Fruit fly (Drosophila melanogaster): ENCODE data around the gene S6k.

S6k gene

DNA sequence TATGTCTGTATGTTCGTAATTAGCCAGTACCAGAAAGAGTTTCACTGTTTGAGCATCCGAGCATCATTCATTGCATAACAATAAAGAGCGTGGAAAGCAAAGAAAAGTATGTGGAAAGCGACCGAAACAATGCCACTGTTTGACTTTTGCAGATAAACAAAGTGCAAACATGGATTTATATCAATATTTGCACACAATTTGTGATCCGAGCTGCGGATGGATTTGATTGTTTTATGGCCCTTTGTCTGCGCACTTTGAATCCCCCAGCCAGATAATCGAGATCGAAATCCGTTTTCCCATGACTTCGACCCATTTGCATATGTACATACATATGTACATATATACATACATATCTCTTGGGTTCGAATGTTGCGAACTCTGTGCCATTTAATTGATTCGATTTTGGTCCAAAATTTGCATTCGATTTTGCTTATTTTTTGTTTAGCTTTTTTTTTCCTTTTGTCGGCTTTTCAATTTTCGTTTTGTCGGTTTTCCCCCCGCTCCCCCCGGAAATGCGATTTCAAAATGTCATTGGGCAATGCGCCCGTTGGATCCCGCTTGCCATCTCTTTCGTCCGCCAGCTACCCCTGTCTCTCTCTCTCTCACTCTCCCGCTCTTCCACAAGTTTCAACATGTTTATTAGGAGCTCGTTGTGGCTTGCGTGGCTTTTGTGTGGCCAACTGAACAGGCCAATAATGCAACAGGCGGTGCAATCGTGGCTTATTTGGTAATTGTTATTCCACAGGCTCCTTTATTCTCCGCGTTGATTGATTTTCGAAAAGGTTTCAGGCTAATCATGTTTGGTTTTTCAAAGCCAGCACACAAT is 25.3 kb downstream of the S6k start (continued):
- no peak for TF ChIP-seq CG4328 (GFP tag; optimal IDR thresholded peaks at IDR 0.05)
- TF ChIP-seq slp2 (GFP tag; optimal IDR thresholded peaks at IDR 0.05) = no peak
- no peak for TF ChIP-seq mam (GFP tag; optimal IDR thresholded peaks at IDR 0.05)
- peak; percentile 57 for TF ChIP-seq Xrp1 (GFP tag; IDR thresholded peaks at IDR 0.05)
- TF ChIP-seq Camta (GFP tag; optimal IDR thresholded peaks at IDR 0.05) = no peak
- no peak for TF ChIP-seq CG31388 (GFP tag; optimal IDR thresholded peaks at IDR 0.05)
- 0 out of 3 replicates have a peak, but pooled peaks have one; percentile 36 for TF ChIP-seq ken (GFP tag; IDR thresholded peaks at IDR 0.05)
- TF ChIP-seq fd96Cb (tag; optimal IDR thresholded peaks at IDR 0.05) = no peak
- TF ChIP-seq CG17359 (tag; optimal IDR thresholded peaks at IDR 0.05) = peak; percentile 17
- TF ChIP-seq CG3407 (GFP tag; optimal IDR thresholded peaks at IDR 0.05) = no peak
- TF ChIP-seq Nf-YC (tag; optimal IDR thresholded peaks at IDR 0.05) = peak; percentile 41
- TF ChIP-seq zen (tag; optimal IDR thresholded peaks at IDR 0.05) = no peak
- TF ChIP-seq onecut (GFP tag; IDR thresholded peaks at IDR 0.05) = no peak
- TF ChIP-seq wek (GFP tag; optimal IDR thresholded peaks at IDR 0.05) = no peak
- TF ChIP-seq gsb (GFP tag; IDR thresholded peaks at IDR 0.05) = no peak
- no peak for TF ChIP-seq trem (tag; optimal IDR thresholded peaks at IDR 0.05)
- TF ChIP-seq Vsx1 (GFP tag; optimal IDR thresholded peaks at IDR 0.05) = peak; percentile 1
- TF ChIP-seq Dip3 (GFP tag; optimal IDR thresholded peaks at IDR 0.05) = no peak
- TF ChIP-seq Adf1 (GFP tag; IDR thresholded peaks at IDR 0.05) = no peak
- TF ChIP-seq mld (GFP tag; IDR thresholded peaks at IDR 0.05; ENCODE audit: partially characterized antibody) = no peak
- no peak for TF ChIP-seq cad (GFP tag; optimal IDR thresholded peaks at IDR 0.05)
- TF ChIP-seq TFAM (GFP tag; optimal IDR thresholded peaks at IDR 0.05) = no peak
- no peak for TF ChIP-seq oc (tag; optimal IDR thresholded peaks at IDR 0.05)
- TF ChIP-seq CG32772 (GFP tag; IDR thresholded peaks at IDR 0.05) = no peak
- peak; percentile 30 for TF ChIP-seq CG1603 (tag; optimal IDR thresholded peaks at IDR 0.05)
- TF ChIP-seq CG2712 (tag; optimal IDR thresholded peaks at IDR 0.05) = no peak
- TF ChIP-seq wor (GFP tag; IDR thresholded peaks at IDR 0.05) = no peak
- no peak for TF ChIP-seq CG17361 (GFP tag; IDR thresholded peaks at IDR 0.05)
- TF ChIP-seq CG12236 (GFP tag; optimal IDR thresholded peaks at IDR 0.05) = no peak
- TF ChIP-seq ro (GFP tag; IDR thresholded peaks at IDR 0.05) = no peak
- no peak for TF ChIP-seq kni (GFP tag; optimal IDR thresholded peaks at IDR 0.05)
- peak; percentile 22 for TF ChIP-seq CG15696 (tag; optimal IDR thresholded peaks at IDR 0.05)
- no peak for TF ChIP-seq tna (GFP tag; IDR thresholded peaks at IDR 0.05; ENCODE audit: partially characterized antibody)
- TF ChIP-seq Blimp-1 (GFP tag; optimal IDR thresholded peaks at IDR 0.05) = no peak
- no peak for TF ChIP-seq NC2α (GFP tag; optimal IDR thresholded peaks at IDR 0.05)
- no peak for TF ChIP-seq CG15011 (GFP tag; optimal IDR thresholded peaks at IDR 0.05)
- no peak for TF ChIP-seq CG8478 (optimal IDR thresholded peaks at IDR 0.05)
- no peak for TF ChIP-seq ap (GFP tag; IDR thresholded peaks at IDR 0.05)
- peak; percentile 0 for TF ChIP-seq Med (GFP tag)
- peak; percentile 2 for TF ChIP-seq fd64A (GFP tag; optimal IDR thresholded peaks at IDR 0.05)
- TF ChIP-seq tap (tag; optimal IDR thresholded peaks at IDR 0.05) = no peak
- TF ChIP-seq Aef1 (GFP tag; IDR thresholded peaks at IDR 0.05) = no peak
- no peak for TF ChIP-seq CG4617 (GFP tag; optimal IDR thresholded peaks at IDR 0.05; ENCODE audit: borderline replicate concordance)
- TF ChIP-seq CG10321 (GFP tag; IDR thresholded peaks at IDR 0.05) = peak; percentile 44
- TF ChIP-seq CG12071 (GFP tag; optimal IDR thresholded peaks at IDR 0.05) = peak; percentile 7
- peak; percentile 59 for TF ChIP-seq Asciz (GFP tag; optimal IDR thresholded peaks at IDR 0.05)
- no peak for TF ChIP-seq CkIIα-i1 (GFP tag; IDR thresholded peaks at IDR 0.05)
- TF ChIP-seq Awh (GFP tag; IDR thresholded peaks at IDR 0.05) = no peak
- no peak for TF ChIP-seq disco-r (GFP tag; optimal IDR thresholded peaks at IDR 0.05)
- TF ChIP-seq CG13296 (GFP tag; optimal IDR thresholded peaks at IDR 0.05) = no peak

Measured in whole organism, embryonic.